Fruit fly (Drosophila melanogaster): ENCODE results near the gene CG33158.
A peak's percentile ranks its signal among the peaks of the same experiment; 100 is the strongest.

CG33158 gene

dm6 chr3L:16480408-16481193 lies 61.2 kb downstream of the CG33158 start:
- peak in 1 of 2 experiments; percentile 84 for TF ChIP-seq foxo (GFP tag; optimal IDR thresholded peaks at IDR 0.05)
- no peak for TF ChIP-seq Mio (GFP tag; optimal IDR thresholded peaks at IDR 0.05)
- TF ChIP-seq Hr83 (GFP tag; optimal IDR thresholded peaks at IDR 0.05; ENCODE audit: poor library complexity, severe bottlenecking): no peak
- TF ChIP-seq rgr (GFP tag; optimal IDR thresholded peaks at IDR 0.05): peak; percentile 83
- no peak for TF ChIP-seq dsf (GFP tag; optimal IDR thresholded peaks at IDR 0.05; ENCODE audit: borderline replicate concordance)
- no peak for TF ChIP-seq CrebA (GFP tag; optimal IDR thresholded peaks at IDR 0.05; ENCODE audit: borderline replicate concordance)
- peak; percentile 93 for TF ChIP-seq sv (GFP tag; optimal IDR thresholded peaks at IDR 0.05)
- TF ChIP-seq Sp1 (GFP tag; optimal IDR thresholded peaks at IDR 0.05): peak; percentile 66
- TF ChIP-seq Abd-B (GFP tag; optimal IDR thresholded peaks at IDR 0.05): no peak
- TF ChIP-seq CG32264 (GFP tag; optimal IDR thresholded peaks at IDR 0.05): peak; percentile 5
- TF ChIP-seq Jra (GFP tag; optimal IDR thresholded peaks at IDR 0.05): peak; percentile 29
- TF ChIP-seq Rel (GFP tag; optimal IDR thresholded peaks at IDR 0.05): no peak
- TF ChIP-seq Rel (tag; optimal IDR thresholded peaks at IDR 0.05): peak; percentile 1
- no peak for TF ChIP-seq N (GFP tag; optimal IDR thresholded peaks at IDR 0.05)
- no peak for TF ChIP-seq jim (GFP tag; optimal IDR thresholded peaks at IDR 0.05)
- TF ChIP-seq CG9705 (GFP tag; optimal IDR thresholded peaks at IDR 0.05): peak; percentile 31
- TF ChIP-seq fru (GFP tag; optimal IDR thresholded peaks at IDR 0.05): peak; percentile 79
- peak; percentile 81 for TF ChIP-seq ey (GFP tag; optimal IDR thresholded peaks at IDR 0.05)
- TF ChIP-seq dl (GFP tag; optimal IDR thresholded peaks at IDR 0.05; ENCODE audit: insufficient read depth in 1 of 2, partially characterized antibody in 2 of 2): no peak
- no peak for TF ChIP-seq Dfd (GFP tag; optimal IDR thresholded peaks at IDR 0.05)
- peak; percentile 75 for TF ChIP-seq HLH106 (tag; optimal IDR thresholded peaks at IDR 0.05)
- no peak for TF ChIP-seq Vsx2 (GFP tag; optimal IDR thresholded peaks at IDR 0.05; ENCODE audit: partially characterized antibody)
- TF ChIP-seq br (GFP tag; optimal IDR thresholded peaks at IDR 0.05): peak; percentile 73
- no peak for TF ChIP-seq lola (GFP tag; optimal IDR thresholded peaks at IDR 0.05)
- TF ChIP-seq Hr78 (GFP tag; optimal IDR thresholded peaks at IDR 0.05): no peak
- TF ChIP-seq psq (GFP tag; optimal IDR thresholded peaks at IDR 0.05): peak; percentile 72
- no peak for TF ChIP-seq pan (optimal IDR thresholded peaks at IDR 0.05)
- TF ChIP-seq dmrt93B (GFP tag; optimal IDR thresholded peaks at IDR 0.05): peak; percentile 58
- TF ChIP-seq h (GFP tag; optimal IDR thresholded peaks at IDR 0.05): peak; percentile 81
- TF ChIP-seq sage (GFP tag; optimal IDR thresholded peaks at IDR 0.05): peak; percentile 6
- no peak for TF ChIP-seq Myc (optimal IDR thresholded peaks at IDR 0.05)
- peak; percentile 75 for TF ChIP-seq OdsH (GFP tag; optimal IDR thresholded peaks at IDR 0.05)
- peak; percentile 43 for TF ChIP-seq woc (GFP tag; optimal IDR thresholded peaks at IDR 0.05)
- TF ChIP-seq usp (GFP tag; optimal IDR thresholded peaks at IDR 0.05): no peak
- peak; percentile 30 for TF ChIP-seq tai (GFP tag; optimal IDR thresholded peaks at IDR 0.05)
- TF ChIP-seq Dif (GFP tag; optimal IDR thresholded peaks at IDR 0.05; ENCODE audit: partially characterized antibody): no peak
- TF ChIP-seq brk (GFP tag; optimal IDR thresholded peaks at IDR 0.05): peak; percentile 44
- peak; percentile 71 for TF ChIP-seq Hnf4 (GFP tag; optimal IDR thresholded peaks at IDR 0.05)
- TF ChIP-seq GATAd (GFP tag; optimal IDR thresholded peaks at IDR 0.05): no peak

dm6 chr3L:16482167-16482566 lies 62.8 kb downstream of the CG33158 start:
- peak; percentile 15 for TF ChIP-seq h (GFP tag; optimal IDR thresholded peaks at IDR 0.05)
- TF ChIP-seq Hr78 (GFP tag; optimal IDR thresholded peaks at IDR 0.05): no peak
